Fruit fly (Drosophila melanogaster) whole organism, embryonic: ENCODE measurements around the gene TyrRII.
A peak's percentile ranks its signal among the peaks of the same experiment; 100 is the strongest.

Source experiments
- Abd-B ChIP-seq: fragments of 200-800 bp; sonication (Bioruptor generic); optimal IDR thresholded peaks from 2 replicates; lab custom pipeline; 2018; ENCODE audit warnings: missing biosample characterization, mild to moderate bottlenecking, missing genetic modification characterization, moderate library complexity
- CG10959 ChIP-seq: fragments of 200-800 bp; sonication (Bioruptor generic); IDR thresholded peaks from 2 replicates; pipeline ENCODE4 v1.3.6; 2022; ENCODE audit warnings: missing biosample characterization, missing genetic modification characterization
- CG13123 ChIP-seq: fragments of 200-800 bp; sonication (Bioruptor generic); optimal IDR thresholded peaks from 2 replicates; lab custom pipeline; 2016; ENCODE audit warnings: missing biosample characterization, missing genetic modification characterization
- CG14441 ChIP-seq: fragments of 200-800 bp; sonication (Bioruptor generic); IDR thresholded peaks from 2 replicates; pipeline ENCODE4 v1.3.6; 2022; ENCODE audit warnings: missing biosample characterization, missing genetic modification characterization
- CG15269 ChIP-seq: fragments of 200-800 bp; sonication (Bioruptor generic); optimal IDR thresholded peaks from 2 replicates; lab custom pipeline; 2018; ENCODE audit warnings: missing biosample characterization, mild to moderate bottlenecking, missing genetic modification characterization, moderate library complexity
- CG1792 ChIP-seq: fragments of 200-800 bp; sonication (Bioruptor generic); optimal IDR thresholded peaks from 2 replicates; lab custom pipeline; 2016; ENCODE audit warnings: missing biosample characterization, missing genetic modification characterization
- CG3995 ChIP-seq: fragments of 200-800 bp; sonication (Bioruptor generic); optimal IDR thresholded peaks from 3 replicates; lab custom pipeline; 2016; ENCODE audit warnings: missing biosample characterization, missing genetic modification characterization
- CG43689 ChIP-seq: fragments of 200-800 bp; sonication (Bioruptor generic); IDR thresholded peaks from 2 replicates; pipeline ENCODE4 v1.3.6; 2022; ENCODE audit warnings: missing biosample characterization, missing genetic modification characterization
- CG4404 ChIP-seq: fragments of 200-800 bp; sonication (Bioruptor generic); IDR thresholded peaks from 2 replicates; pipeline ENCODE4 v1.3.6; 2022; ENCODE audit warnings: missing biosample characterization, missing genetic modification characterization
- CG7357 ChIP-seq: fragments of 200-800 bp; sonication (Bioruptor generic); IDR thresholded peaks from 3 replicates; pipeline ENCODE4 v1.3.6; 2022; ENCODE audit warnings: missing biosample characterization, missing genetic modification characterization
- CTCF ChIP-seq: fragments of 200-800 bp; sonication (Bioruptor generic); optimal IDR thresholded peaks from 2 replicates; lab custom pipeline; 2017; ENCODE audit warnings: missing biosample characterization, mild to moderate bottlenecking, missing genetic modification characterization, moderate library complexity
- D19A ChIP-seq: fragments of 200-800 bp; optimal IDR thresholded peaks from 3 replicates; lab custom pipeline; 2019; ENCODE audit warnings: missing biosample characterization, mild to moderate bottlenecking, missing genetic modification characterization, moderate library complexity
- Dbx ChIP-seq: fragments of 200-800 bp; sonication (Bioruptor generic); IDR thresholded peaks from 3 replicates; pipeline ENCODE4 v1.3.6; 2022; ENCODE audit warnings: missing biosample characterization, missing genetic modification characterization
- Ets65A ChIP-seq: fragments of 200-800 bp; sonication (Bioruptor generic); peaks from one replicate; lab custom pipeline; 2016; ENCODE audit warnings: missing biosample characterization, missing genetic modification characterization
- GATAe ChIP-seq: fragments of 200-800 bp; sonication (Bioruptor generic); conservative IDR thresholded peaks from 2 replicates; pipeline ENCODE4 v1.3.6; 2022; ENCODE audit warnings: missing biosample characterization, missing genetic modification characterization
- Hsf ChIP-seq: fragments of 200-800 bp; sonication (Bioruptor generic); optimal IDR thresholded peaks from 3 replicates; lab custom pipeline; 2016; ENCODE audit warnings: missing biosample characterization, missing genetic modification characterization
- Med ChIP-seq: fragments of 200-800 bp; sonication (Bioruptor generic); peaks from one replicate; lab custom pipeline; 2016; ENCODE audit warnings: missing biosample characterization, missing genetic modification characterization, mild to moderate bottlenecking, inconsistent platforms, moderate library complexity
- NC2α ChIP-seq: fragments of 200-800 bp; sonication (Bioruptor generic); optimal IDR thresholded peaks from 2 replicates; lab custom pipeline; 2016; ENCODE audit warnings: missing biosample characterization, missing genetic modification characterization
- Opbp ChIP-seq: fragments of 200-800 bp; sonication (Bioruptor generic); IDR thresholded peaks from 3 replicates; pipeline ENCODE4 v1.3.6; 2022; ENCODE audit warnings: missing biosample characterization, missing genetic modification characterization; ENCODE audit not compliant: partially characterized antibody
- Spps ChIP-seq: fragments of 200-800 bp; sonication (Bioruptor generic); optimal IDR thresholded peaks from 2 replicates; lab custom pipeline; 2018; ENCODE audit warnings: missing biosample characterization, mild to moderate bottlenecking, missing genetic modification characterization
- Usf ChIP-seq: fragments of 200-800 bp; sonication (Bioruptor generic); optimal IDR thresholded peaks from 2 replicates; lab custom pipeline; 2017; ENCODE audit warnings: missing genotype, missing biosample characterization, missing genetic modification characterization
- bab2 ChIP-seq: fragments of 200-800 bp; sonication (Bioruptor generic); optimal IDR thresholded peaks from 2 replicates; lab custom pipeline; 2016; ENCODE audit warnings: missing biosample characterization, missing genetic modification characterization
- bowl ChIP-seq: fragments of 200-800 bp; sonication (Bioruptor generic); IDR thresholded peaks from 2 replicates; pipeline ENCODE4 v1.3.6; 2022; ENCODE audit warnings: missing biosample characterization, missing genetic modification characterization
- cg ChIP-seq: fragments of 200-800 bp; sonication (Bioruptor generic); optimal IDR thresholded peaks from 3 replicates; lab custom pipeline; 2019; ENCODE audit warnings: missing biosample characterization, mild to moderate bottlenecking, missing genetic modification characterization, moderate library complexity
- chinmo ChIP-seq: fragments of 200-800 bp; sonication (Bioruptor generic); IDR thresholded peaks from 4 replicates; pipeline ENCODE4 v1.3.6; 2022; ENCODE audit warnings: missing biosample characterization, missing genetic modification characterization; ENCODE audit not compliant: partially characterized antibody
- dmrt99B ChIP-seq: fragments of 200-800 bp; sonication (Bioruptor generic); optimal IDR thresholded peaks from 2 replicates; lab custom pipeline; 2018; ENCODE audit warnings: missing biosample characterization, mild to moderate bottlenecking, missing genetic modification characterization, moderate library complexity
- gce ChIP-seq: fragments of 200-800 bp; sonication (Bioruptor generic); IDR thresholded peaks from 3 replicates; pipeline ENCODE4 v1.3.6; 2022; ENCODE audit warnings: missing biosample characterization, missing genetic modification characterization
- grn ChIP-seq: fragments of 200-800 bp; sonication (Bioruptor generic); optimal IDR thresholded peaks from 3 replicates; lab custom pipeline; 2017; ENCODE audit warnings: missing biosample characterization, missing genetic modification characterization
- ind ChIP-seq: fragments of 200-800 bp; sonication (Bioruptor generic); optimal IDR thresholded peaks from 3 replicates; lab custom pipeline; 2016; ENCODE audit warnings: missing biosample characterization, missing genetic modification characterization
- nmo ChIP-seq: fragments of 200-800 bp; sonication (Bioruptor generic); optimal IDR thresholded peaks from 2 replicates; lab custom pipeline; 2018; ENCODE audit warnings: missing biosample characterization, mild to moderate bottlenecking, missing genetic modification characterization, moderate library complexity
- prd ChIP-seq, 3 experiments: fragments of >200 bp in 2 of 3; fragments of 200-800 bp in 1 of 3; sonication (Bioruptor generic) in 1 of 3; optimal IDR thresholded peaks in 2 of 3; IDR thresholded peaks in 1 of 3; 2 replicates in 2 of 3; 3 replicates in 1 of 3; pipeline versions ENCODE4 v1.3.6 to Lab custom; 2017 to 2022; ENCODE audit warnings: missing biosample characterization in 1 of 3, missing genetic modification characterization in 1 of 3
- pros ChIP-seq: fragments of 200-800 bp; sonication (Bioruptor generic); optimal IDR thresholded peaks from 3 replicates; lab custom pipeline; 2019; ENCODE audit warnings: missing biosample characterization, mild to moderate bottlenecking, missing genetic modification characterization, moderate library complexity
- sc ChIP-seq, 3 experiments: fragments of >200 bp in 2 of 3; fragments of 200-800 bp in 1 of 3; sonication (Bioruptor generic) in 1 of 3; optimal IDR thresholded peaks; 2 replicates in 2 of 3; 3 replicates in 1 of 3; lab custom pipeline; 2017; ENCODE audit warnings: mild to moderate bottlenecking in 1 of 3, missing biosample characterization in 1 of 3, missing genetic modification characterization in 1 of 3, missing genetic modification reagents in 1 of 3
- sisA ChIP-seq: fragments of 200-800 bp; sonication (Bioruptor generic); IDR thresholded peaks from 2 replicates; pipeline ENCODE4 v1.3.6; 2022; ENCODE audit warnings: missing biosample characterization, missing genetic modification characterization
- tap ChIP-seq: fragments of 200-800 bp; optimal IDR thresholded peaks from 3 replicates; lab custom pipeline; 2019; ENCODE audit warnings: missing biosample characterization, mild to moderate bottlenecking, missing genetic modification characterization, moderate library complexity
- tgo ChIP-seq: fragments of 200-800 bp; sonication (Bioruptor generic); IDR thresholded peaks from 3 replicates; pipeline ENCODE4 v1.3.6; 2022; ENCODE audit warnings: missing biosample characterization, missing genetic modification characterization
- trem ChIP-seq: fragments of 200-800 bp; optimal IDR thresholded peaks from 3 replicates; lab custom pipeline; 2019; ENCODE audit warnings: missing biosample characterization, mild to moderate bottlenecking, missing genetic modification characterization, moderate library complexity
- trh ChIP-seq: fragments of 200-800 bp; sonication (Bioruptor generic); optimal IDR thresholded peaks from 2 replicates; lab custom pipeline; 2016; ENCODE audit warnings: missing biosample characterization, missing genetic modification characterization
- zen ChIP-seq: fragments of 200-800 bp; sonication (Bioruptor generic); optimal IDR thresholded peaks from 3 replicates; lab custom pipeline; 2018; ENCODE audit warnings: missing biosample characterization, mild to moderate bottlenecking, missing genetic modification characterization, moderate library complexity
- zen2 ChIP-seq: fragments of 200-800 bp; sonication (Bioruptor generic); IDR thresholded peaks from 3 replicates; pipeline ENCODE4 v1.3.6; 2022; ENCODE audit warnings: missing biosample characterization, missing genetic modification characterization; ENCODE audit not compliant: partially characterized antibody

Gene TyrRII

dm6 chr3R:17733261-17733660 is 3.1 kb upstream of the TyrRII start, which contains the start of gene CG14321 (continued):
- TF ChIP-seq NC2α: no peak
- TF ChIP-seq trem: peak; percentile 30
- TF ChIP-seq GATAe: no peak
- no peak for TF ChIP-seq Usf (GFP tag; lab: Kevin White, UChicago)
- no peak for TF ChIP-seq CG13123 (GFP tag; lab: Kevin White, UChicago)
- TF ChIP-seq sisA (GFP tag; lab: Robert Waterston, UW): no peak
- no peak for TF ChIP-seq CG3995 (GFP tag; lab: Kevin White, UChicago)
- TF ChIP-seq bowl (GFP tag; lab: Robert Waterston, UW): no peak
- TF ChIP-seq sc (optimal IDR thresholded peaks at IDR 0.05; lab: Kevin White, UChicago): no peak
- TF ChIP-seq sc (GFP tag; optimal IDR thresholded peaks at IDR 0.05; lab: Kevin White, UChicago): no peak
- TF ChIP-seq Hsf: no peak
- TF ChIP-seq CG10959 (GFP tag; lab: Robert Waterston, UW): 0 out of 2 replicates have a peak, but pooled peaks have one; percentile 13
- no peak for TF ChIP-seq prd (optimal IDR thresholded peaks at IDR 0.05; lab: Kevin White, UChicago)
- peak; percentile 14; the same call in 1 of the 3 replicates for TF ChIP-seq prd (GFP tag; IDR thresholded peaks at IDR 0.05; lab: Robert Waterston, UW)
- no peak for TF ChIP-seq trh (GFP tag; lab: Kevin White, UChicago)
- TF ChIP-seq ind (GFP tag; lab: Kevin White, UChicago): no peak
- no peak for TF ChIP-seq tap (tag; lab: Kevin White, UChicago)
- no peak for TF ChIP-seq D19A (tag; lab: Kevin White, UChicago)
- no peak for TF ChIP-seq CG4404
- TF ChIP-seq gce: no peak
- no peak for TF ChIP-seq tgo (GFP tag; lab: Robert Waterston, UW)
- peak; percentile 71; the same call in 2 of the 3 replicates for TF ChIP-seq Opbp
- no peak for TF ChIP-seq CG1792 (GFP tag; lab: Kevin White, UChicago)
- TF ChIP-seq pros: no peak
- peak; percentile 35; the same call in 1 of the 3 replicates for TF ChIP-seq Dbx (GFP tag; lab: Robert Waterston, UW)
- TF ChIP-seq zen2 (GFP tag; lab: Robert Waterston, UW): peak; percentile 35; the same call in 1 of the 3 replicates
- TF ChIP-seq CG43689 (GFP tag; lab: Robert Waterston, UW): no peak
- 0 out of 4 replicates have a peak, but pooled peaks have one; percentile 14 for TF ChIP-seq chinmo (GFP tag; lab: Robert Waterston, UW)

dm6 chr3R:17742542-17742941 is 6.1 kb downstream of the TyrRII start:
- TF ChIP-seq CG15269 (tag; lab: Kevin White, UChicago): no peak
- no peak for TF ChIP-seq CG7357 (GFP tag; lab: Robert Waterston, UW)
- TF ChIP-seq cg: peak; percentile 26
- no peak for TF ChIP-seq grn
- no peak for TF ChIP-seq bab2 (GFP tag; lab: Kevin White, UChicago)
- peak; percentile 19 for TF ChIP-seq Ets65A (GFP tag; lab: Kevin White, UChicago)
- TF ChIP-seq Med (GFP tag; lab: Kevin White, UChicago): peak; percentile 28
- peak; percentile 9 for TF ChIP-seq zen (tag; lab: Kevin White, UChicago)
- no peak for TF ChIP-seq dmrt99B
- TF ChIP-seq CG14441 (GFP tag; lab: Robert Waterston, UW): no peak
- peak; percentile 75 for TF ChIP-seq CTCF (GFP tag; lab: Kevin White, UChicago)
- no peak for TF ChIP-seq Abd-B (GFP tag; lab: Kevin White, UChicago)
- no peak for TF ChIP-seq nmo (GFP tag; lab: Kevin White, UChicago)
- TF ChIP-seq Spps: no peak
